Fruit fly (Drosophila melanogaster): Measurements from ENCODE around the gene Tspo.

The Tspo gene

DNA sequence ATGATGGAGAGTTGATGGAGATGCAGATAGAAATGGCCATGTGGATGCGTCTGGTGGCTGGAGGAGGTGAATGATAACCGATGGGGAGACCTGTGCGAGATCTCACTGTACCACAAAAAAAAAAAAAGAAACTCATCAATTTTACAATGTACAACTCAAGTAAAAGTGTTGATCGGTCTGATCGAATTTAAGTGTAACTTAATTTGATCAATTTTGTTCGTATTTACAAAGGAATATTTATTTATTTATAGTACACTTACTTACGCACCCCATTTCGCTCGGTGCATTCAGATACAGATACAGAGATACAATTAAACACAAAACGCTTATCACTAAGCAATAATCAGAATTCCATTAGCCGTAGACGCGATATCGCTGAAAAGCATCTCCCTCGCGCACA lies 36.7 kb upstream of the Tspo start (continued):
- TF ChIP-seq CG9215 (GFP tag; IDR thresholded peaks at IDR 0.05) (0 out of 2 replicates have a peak, but pooled peaks have one; percentile 31), aop (GFP tag; IDR thresholded peaks at IDR 0.05) (no peak), CG3847 (GFP tag; IDR thresholded peaks at IDR 0.05) (no peak), danr (GFP tag; IDR thresholded peaks at IDR 0.05) (0 out of 2 replicates have a peak, but pooled peaks have one; percentile 20), PHDP (tag; optimal IDR thresholded peaks at IDR 0.05) (peak; percentile 50), gem (tag; optimal IDR thresholded peaks at IDR 0.05) (peak; percentile 78), pb (GFP tag; optimal IDR thresholded peaks at IDR 0.05) (no peak), ro (GFP tag; IDR thresholded peaks at IDR 0.05) (no peak), crp (GFP tag; optimal IDR thresholded peaks at IDR 0.05) (no peak), CG6854 (GFP tag; optimal IDR thresholded peaks at IDR 0.05) (no peak), mirr (GFP tag; optimal IDR thresholded peaks at IDR 0.05) (no peak), CG13894 (tag; optimal IDR thresholded peaks at IDR 0.05) (no peak), HmgZ (tag; optimal IDR thresholded peaks at IDR 0.05) (no peak), jing (GFP tag; optimal IDR thresholded peaks at IDR 0.05) (peak; percentile 29), peb (GFP tag; IDR thresholded peaks at IDR 0.05) (no peak; the same call in 1 of the 2 replicates), MESR4 (GFP tag; optimal IDR thresholded peaks at IDR 0.05) (no peak), esg (GFP tag; conservative IDR thresholded peaks at IDR 0.05) (peak; percentile 50; the same call in 1 of the 2 replicates), CG18619 (GFP tag; optimal IDR thresholded peaks at IDR 0.05) (no peak), trem (tag; optimal IDR thresholded peaks at IDR 0.05) (peak; percentile 20), oc (tag; optimal IDR thresholded peaks at IDR 0.05) (peak; percentile 3), CG13424 (tag; optimal IDR thresholded peaks at IDR 0.05) (peak; percentile 49), Bdp1 (GFP tag; optimal IDR thresholded peaks at IDR 0.05) (no peak), CG11093 (GFP tag; IDR thresholded peaks at IDR 0.05) (peak; percentile 35; the same call in 1 of the 3 replicates), CG6272 (GFP tag; IDR thresholded peaks at IDR 0.05) (peak; percentile 68), Deaf1 (tag; optimal IDR thresholded peaks at IDR 0.05) (no peak), CG1024 (GFP tag; IDR thresholded peaks at IDR 0.05) (no peak), ara (GFP tag; IDR thresholded peaks at IDR 0.05) (peak; percentile 65; the same call in 1 of the 2 replicates), pros (GFP tag; optimal IDR thresholded peaks at IDR 0.05) (no peak), gsb (GFP tag; IDR thresholded peaks at IDR 0.05) (no peak), lmd (GFP tag; IDR thresholded peaks at IDR 0.05) (peak; percentile 48), Usf (GFP tag; optimal IDR thresholded peaks at IDR 0.05) (peak; percentile 30), ERR (GFP tag; optimal IDR thresholded peaks at IDR 0.05) (no peak), HLH4C (GFP tag; IDR thresholded peaks at IDR 0.05; ENCODE audit: partially characterized antibody) (no peak), ab (GFP tag; optimal IDR thresholded peaks at IDR 0.05) (no peak), C15 (GFP tag; IDR thresholded peaks at IDR 0.05) (no peak), D19A (tag; optimal IDR thresholded peaks at IDR 0.05) (peak; percentile 28), slp2 (GFP tag; optimal IDR thresholded peaks at IDR 0.05) (peak; percentile 14), unc-4 (GFP tag; IDR thresholded peaks at IDR 0.05; ENCODE audit: partially characterized antibody) (no peak), CG11085 (GFP tag; IDR thresholded peaks at IDR 0.05) (no peak), CG12104 (GFP tag; optimal IDR thresholded peaks at IDR 0.05) (peak; percentile 14), CG17829 (tag; optimal IDR thresholded peaks at IDR 0.05) (peak; percentile 37), CG1832 (GFP tag; optimal IDR thresholded peaks at IDR 0.05) (no peak), Nf-YC (tag; optimal IDR thresholded peaks at IDR 0.05) (no peak), Hr39 (optimal IDR thresholded peaks at IDR 0.05) (no peak), CG4730 (GFP tag; IDR thresholded peaks at IDR 0.05) (peak; percentile 40; the same call in 1 of the 2 replicates), knrl (GFP tag; IDR thresholded peaks at IDR 0.05; ENCODE audit: partially characterized antibody) (no peak), fru (optimal IDR thresholded peaks at IDR 0.05) (no peak), jigr1 (GFP tag; IDR thresholded peaks at IDR 0.05) (no peak), fd3F (GFP tag; optimal IDR thresholded peaks at IDR 0.05) (no peak), bab2 (GFP tag; optimal IDR thresholded peaks at IDR 0.05) (peak; percentile 31), dpn (GFP tag; optimal IDR thresholded peaks at IDR 0.05) (peak in 1 of 2 experiments; percentile 32), CG8765 (GFP tag; IDR thresholded peaks at IDR 0.05) (no peak; the same call in 1 of the 2 replicates)
